Fruit fly (Drosophila melanogaster) S2 (cell line): ENCODE results near the gene trbl.

ENCODE experiments used
- CG8478 ChIP-seq: fragments of >200 bp; optimal IDR thresholded peaks from 2 replicates; lab custom pipeline; 2018
- CTCF ChIP-seq, 2 experiments: fragments of >200 bp; optimal IDR thresholded peaks; 2 replicates each; lab custom pipeline; 2018

DNA sequence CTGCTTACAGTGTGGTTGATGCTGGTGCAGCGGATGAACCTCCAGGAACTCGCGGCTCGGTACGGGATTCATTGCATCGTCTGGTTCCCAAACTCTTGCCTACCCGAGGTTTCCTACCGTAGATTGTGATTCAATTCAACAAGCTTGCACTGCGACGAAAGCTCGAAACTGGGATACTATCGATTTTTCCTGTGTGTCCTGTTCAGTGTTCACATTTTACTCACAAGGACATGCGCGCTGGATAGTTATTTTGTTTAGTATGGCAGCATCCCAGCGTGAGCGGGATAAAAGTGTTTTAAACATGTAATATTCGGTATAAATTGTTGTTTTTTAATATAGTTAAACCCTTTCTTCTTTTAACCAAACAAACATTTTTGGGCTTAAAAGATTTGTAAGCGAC is 24.5 kb upstream of the trbl start, which contains the start of gene CG5282:
- TF ChIP-seq CTCF (optimal IDR thresholded peaks at IDR 0.05; lab: Kevin White, UChicago) (no peak), CG8478 (lab: Kevin White, UChicago) (no peak)
